Fruit fly (Drosophila melanogaster) whole organism, pupa: Measurements from ENCODE around the gene CG15480.

Experiments
- CG14655 ChIP-seq: fragments of 200-800 bp; sonication (Bioruptor generic); optimal IDR thresholded peaks from 3 replicates; lab custom pipeline; 2017; ENCODE audit warnings: mild to moderate bottlenecking, missing biosample characterization, missing genetic modification reagents, missing genetic modification characterization
- CG32121 ChIP-seq: fragments of 200-800 bp; sonication (Bioruptor generic); IDR thresholded peaks from 2 replicates; pipeline ENCODE4 v1.3.6; 2022; ENCODE audit warnings: missing biosample characterization, missing genetic modification characterization
- CG4496 ChIP-seq: fragments of 200-800 bp; sonication (Bioruptor generic); IDR thresholded peaks from 3 replicates; pipeline ENCODE4 v1.3.6; 2022; ENCODE audit warnings: missing biosample characterization, missing genetic modification characterization
- CG8159 ChIP-seq: fragments of 200-800 bp; sonication (Bioruptor generic); optimal IDR thresholded peaks from 3 replicates; lab custom pipeline; 2018; ENCODE audit warnings: missing biosample characterization, mild to moderate bottlenecking, missing genetic modification characterization, moderate library complexity
- CG9948 ChIP-seq: fragments of 200-800 bp; sonication (Bioruptor generic); optimal IDR thresholded peaks from 2 replicates; lab custom pipeline; 2018; ENCODE audit warnings: missing biosample characterization, mild to moderate bottlenecking, missing genetic modification characterization, moderate library complexity
- fd96Ca ChIP-seq: fragments of 200-800 bp; sonication (Bioruptor generic); IDR thresholded peaks from 3 replicates; pipeline ENCODE4 v1.3.6; 2022; ENCODE audit warnings: missing biosample characterization, missing genetic modification characterization

dm6 chr2L:13182415-13182814 is 42.7 kb downstream of the CG15480 start, which contains the start of gene Mgat3:
- TF ChIP-seq CG14655 (no peak), CG32121 (no peak), fd96Ca (GFP tag; lab: Robert Waterston, UW) (no peak), CG4496 (GFP tag; lab: Robert Waterston, UW) (no peak), CG8159 (tag; lab: Kevin White, UChicago) (no peak), CG9948 (tag; lab: Kevin White, UChicago) (no peak)
